Worm (Caenorhabditis elegans) whole organism, mixed stage, embryonic: Measurements from ENCODE around the gene npax-3.

Source experiments
- M03D4.4 ChIP-seq: sonication (generic microtip); optimal IDR thresholded peaks from 2 replicates; lab custom pipeline; 2017; ENCODE audit warnings: mild to moderate bottlenecking, missing genetic modification characterization, missing compliant biosample characterization
- bed-3 ChIP-seq: fragments of 200-800 bp; sonication (Bioruptor generic); optimal IDR thresholded peaks from 3 replicates; lab custom pipeline; 2018; ENCODE audit warnings: mild to moderate bottlenecking, missing genetic modification characterization, moderate library complexity, missing compliant biosample characterization
- ceh-39 ChIP-seq: fragments of 150-350 bp; optimal IDR thresholded peaks from 2 replicates; lab custom pipeline; 2014; ENCODE audit warnings: missing biosample characterization, missing genetic modification characterization
- ceh-43 ChIP-seq: fragments of 200-800 bp; sonication (Bioruptor generic); optimal IDR thresholded peaks from 2 replicates; lab custom pipeline; 2018; ENCODE audit warnings: mild to moderate bottlenecking, missing genetic modification characterization, moderate library complexity, missing compliant biosample characterization
- ceh-83 ChIP-seq: fragments of 200-800 bp; sonication (Bioruptor generic); optimal IDR thresholded peaks from 2 replicates; lab custom pipeline; 2018; ENCODE audit warnings: mild to moderate bottlenecking, missing genetic modification characterization, missing compliant biosample characterization
- cnd-1 ChIP-seq: fragments of 200-800 bp; sonication (Bioruptor generic); optimal IDR thresholded peaks from 2 replicates; lab custom pipeline; 2018; ENCODE audit warnings: mild to moderate bottlenecking, missing genetic modification characterization, missing compliant biosample characterization
- drap-1 ChIP-seq: fragments of 200-800 bp; sonication (Bioruptor generic); optimal IDR thresholded peaks from 3 replicates; lab custom pipeline; 2018; ENCODE audit warnings: mild to moderate bottlenecking, missing genetic modification characterization, missing compliant biosample characterization
- elt-1 ChIP-seq: sonication (generic microtip); optimal IDR thresholded peaks from 2 replicates; lab custom pipeline; 2017; ENCODE audit warnings: missing genetic modification characterization, mild to moderate bottlenecking, missing compliant biosample characterization, antibody characterized with exemption, moderate library complexity, borderline replicate concordance; ENCODE audit not compliant: insufficient read depth
- elt-3 ChIP-seq: fragments of 150-350 bp; optimal IDR thresholded peaks from 2 replicates; lab custom pipeline; 2014; ENCODE audit warnings: missing biosample characterization, missing genetic modification characterization
- flh-1 ChIP-seq: fragments of 200-800 bp; sonication (Bioruptor generic); optimal IDR thresholded peaks from 2 replicates; lab custom pipeline; 2018; ENCODE audit warnings: mild to moderate bottlenecking, missing genetic modification characterization, moderate library complexity, missing compliant biosample characterization
- ham-2 ChIP-seq: fragments of 200-800 bp; sonication (Bioruptor generic); optimal IDR thresholded peaks from 2 replicates; lab custom pipeline; 2018; ENCODE audit warnings: mild to moderate bottlenecking, missing genetic modification characterization, missing compliant biosample characterization
- hlh-1 ChIP-seq: fragments of 150-350 bp; optimal IDR thresholded peaks from 2 replicates; lab custom pipeline; 2014; ENCODE audit warnings: missing biosample characterization, missing genetic modification reagents, missing genetic modification characterization
- lin-13 ChIP-seq: fragments of 150-350 bp; optimal IDR thresholded peaks from 2 replicates; lab custom pipeline; 2014; ENCODE audit warnings: missing biosample characterization, missing genetic modification characterization
- lin-32 ChIP-seq: fragments of 200-800 bp; sonication (Bioruptor generic); optimal IDR thresholded peaks from 2 replicates; lab custom pipeline; 2018; ENCODE audit warnings: mild to moderate bottlenecking, missing genetic modification characterization, missing compliant biosample characterization
- lsy-2 ChIP-seq: fragments of 150-350 bp; optimal IDR thresholded peaks from 2 replicates; lab custom pipeline; 2014; ENCODE audit warnings: missing biosample characterization, missing genetic modification characterization
- mab-5 ChIP-seq: fragments of 150-350 bp; optimal IDR thresholded peaks from 2 replicates; lab custom pipeline; 2014; ENCODE audit warnings: missing biosample characterization, missing genetic modification characterization
- mep-1 ChIP-seq: fragments of 150-350 bp; optimal IDR thresholded peaks from 2 replicates; lab custom pipeline; 2017; ENCODE audit warnings: missing biosample characterization, missing genetic modification reagents, missing genetic modification characterization, inconsistent platforms
- mls-2 ChIP-seq: sonication (generic microtip); optimal IDR thresholded peaks from 2 replicates; lab custom pipeline; 2016; ENCODE audit warnings: mild to moderate bottlenecking, missing genetic modification characterization, moderate library complexity, missing compliant biosample characterization
- nhr-2 ChIP-seq: fragments of 150-350 bp; optimal IDR thresholded peaks from 2 replicates; lab custom pipeline; 2014; ENCODE audit warnings: missing biosample characterization, missing genetic modification characterization
- nhr-28 ChIP-seq: fragments of 150-350 bp; optimal IDR thresholded peaks from 2 replicates; lab custom pipeline; 2014; ENCODE audit warnings: missing biosample characterization, missing genetic modification characterization
- pha-4 ChIP-seq: fragments of 150-350 bp; optimal IDR thresholded peaks from 2 replicates; lab custom pipeline; 2018; ENCODE audit warnings: missing biosample characterization, missing genetic modification reagents, missing genetic modification characterization
- sem-2 ChIP-seq: fragments of 200-800 bp; sonication (Bioruptor generic); optimal IDR thresholded peaks from 2 replicates; lab custom pipeline; 2018; ENCODE audit warnings: mild to moderate bottlenecking, missing genetic modification characterization, missing compliant biosample characterization
- snpc-4 ChIP-seq: fragments of 150-350 bp; optimal IDR thresholded peaks from 2 replicates; lab custom pipeline; 2014; ENCODE audit warnings: missing biosample characterization, missing genetic modification characterization
- sptf-1 ChIP-seq: sonication (generic microtip); optimal IDR thresholded peaks from 2 replicates; lab custom pipeline; 2017; ENCODE audit warnings: mild to moderate bottlenecking, missing genetic modification characterization, moderate library complexity, missing compliant biosample characterization
- tbx-8 ChIP-seq: fragments of 200-800 bp; sonication (Bioruptor generic); optimal IDR thresholded peaks from 2 replicates; lab custom pipeline; 2018; ENCODE audit warnings: mild to moderate bottlenecking, missing genetic modification characterization, moderate library complexity, missing compliant biosample characterization
- zip-8 ChIP-seq: fragments of 150-350 bp; optimal IDR thresholded peaks from 2 replicates; lab custom pipeline; 2014; ENCODE audit warnings: missing biosample characterization, missing genetic modification characterization

The npax-3 gene

DNA sequence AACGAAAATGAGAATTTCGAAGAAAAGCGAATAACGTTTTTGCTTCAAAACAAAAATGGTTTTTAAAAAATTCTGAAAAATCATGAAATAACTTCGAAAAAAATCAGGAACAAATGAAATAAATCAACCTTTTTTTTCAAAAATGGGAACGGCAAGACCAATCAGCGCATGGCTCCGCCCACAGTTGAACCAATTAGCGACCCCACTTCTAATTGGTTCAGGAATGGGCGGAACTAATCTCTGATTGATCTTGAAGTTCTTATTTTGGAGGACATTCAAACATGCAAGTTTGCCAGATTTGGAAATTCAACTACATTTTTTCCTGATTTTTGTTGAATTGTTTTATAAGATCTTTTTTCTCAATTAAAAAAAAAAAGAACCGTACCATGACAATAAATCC, 28.0 kb upstream of the npax-3 start:
- TF ChIP-seq drap-1 (GFP tag; lab: Kevin White, UChicago) (no peak), nhr-2 (tag; lab: Kevin White, UChicago) (no peak), pha-4 (no peak), sem-2 (GFP tag; lab: Kevin White, UChicago) (no peak), ceh-39 (tag; lab: Kevin White, UChicago) (no peak), elt-3 (tag; lab: Kevin White, UChicago) (no peak)

DNA sequence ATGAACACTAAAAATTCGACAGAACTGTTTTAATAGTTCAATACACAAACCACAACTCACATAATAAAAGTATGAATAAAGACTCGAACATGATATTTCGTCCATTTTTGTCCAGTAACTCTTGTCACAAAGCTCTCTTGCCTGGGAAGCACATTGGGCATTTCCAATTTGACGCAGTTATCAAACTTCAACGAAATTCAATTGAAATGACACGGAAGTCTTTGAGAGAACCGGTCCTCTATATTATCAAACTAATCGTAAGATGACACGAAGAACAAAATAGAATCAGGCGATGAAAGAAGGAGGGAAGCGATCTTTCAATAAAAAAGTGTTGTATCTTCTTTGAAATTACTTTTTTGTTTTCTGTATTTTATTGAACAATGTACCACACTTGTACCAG, 27.1 kb upstream of the npax-3 start, which contains the start of gene T11G6.3:
Gene T11G6.3 (minus strand): TSS at position 189 of the 400 bp plus-strand sequence.
- TF ChIP-seq M03D4.4 (tag; lab: Kevin White, UChicago), result no peak
- no peak for TF ChIP-seq sptf-1 (tag; lab: Kevin White, UChicago)
- no peak for TF ChIP-seq cnd-1 (tag; lab: Kevin White, UChicago)
- TF ChIP-seq pha-4, result no peak
- no peak for TF ChIP-seq ham-2 (GFP tag; lab: Kevin White, UChicago)
- no peak for TF ChIP-seq elt-1
- no peak for TF ChIP-seq flh-1 (GFP tag; lab: Kevin White, UChicago)
- no peak for TF ChIP-seq drap-1 (GFP tag; lab: Kevin White, UChicago)
- TF ChIP-seq tbx-8 (GFP tag; lab: Kevin White, UChicago), result no peak
- no peak for TF ChIP-seq nhr-2 (tag; lab: Kevin White, UChicago)
- TF ChIP-seq snpc-4, result no peak
- TF ChIP-seq mep-1 (tag; lab: Kevin White, UChicago), result no peak
- no peak for TF ChIP-seq zip-8 (tag; lab: Kevin White, UChicago)
- TF ChIP-seq lin-32 (GFP tag; lab: Kevin White, UChicago), result no peak
- TF ChIP-seq mab-5, result no peak
- no peak for TF ChIP-seq lin-13 (tag; lab: Kevin White, UChicago)
- no peak for TF ChIP-seq nhr-28 (tag; lab: Kevin White, UChicago)
- no peak for TF ChIP-seq lsy-2 (tag; lab: Kevin White, UChicago)

DNA sequence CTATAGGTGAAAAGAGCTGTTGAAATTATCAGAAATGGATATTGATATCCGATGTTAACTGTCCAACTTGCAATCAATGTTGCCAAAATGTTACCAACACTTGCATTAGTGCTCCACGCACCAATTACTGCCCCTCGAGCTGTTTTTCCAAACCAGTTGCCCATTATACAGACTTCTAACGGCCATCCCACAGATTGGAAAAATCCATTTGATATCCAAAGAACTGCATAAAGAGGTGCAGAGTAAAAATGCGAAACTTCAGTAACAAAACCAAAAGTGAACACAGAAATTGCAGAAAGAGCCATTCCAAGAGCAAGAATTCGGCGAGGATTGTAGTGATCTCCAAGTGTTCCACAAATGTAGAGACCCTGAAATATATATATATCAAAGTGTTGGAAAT, 26.1 kb upstream of the npax-3 start:
- no peak for TF ChIP-seq lin-32 (GFP tag; lab: Kevin White, UChicago)
- no peak for TF ChIP-seq ceh-39 (tag; lab: Kevin White, UChicago)
- no peak for TF ChIP-seq bed-3 (GFP tag; lab: Kevin White, UChicago)
- no peak for TF ChIP-seq lin-13 (tag; lab: Kevin White, UChicago)
- TF ChIP-seq elt-1, result no peak
- TF ChIP-seq mls-2 (tag; lab: Kevin White, UChicago), result no peak
- TF ChIP-seq tbx-8 (GFP tag; lab: Kevin White, UChicago), result no peak
- TF ChIP-seq, all 35 proteins: peak for 0

DNA sequence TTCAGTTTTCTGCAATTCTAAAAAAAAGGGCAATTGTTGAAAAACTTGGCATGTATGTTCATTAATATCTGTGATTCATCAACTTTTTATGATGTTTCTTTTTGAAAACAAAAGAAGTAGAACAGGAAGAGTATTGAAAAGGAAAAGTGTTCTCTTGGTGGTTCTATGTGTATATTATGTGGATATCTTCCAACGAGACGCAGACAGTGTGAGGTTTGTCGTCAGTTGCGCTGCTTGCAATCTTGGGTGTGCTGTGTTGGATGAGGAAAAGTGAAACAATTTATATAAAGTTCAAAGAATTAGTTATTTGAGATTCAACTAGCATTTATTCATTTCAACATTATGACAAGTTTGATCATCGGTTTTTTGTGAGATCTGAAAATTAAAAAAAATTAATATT, 24.5 kb upstream of the npax-3 start:
- TF ChIP-seq hlh-1 (tag; lab: Kevin White, UChicago) (peak; percentile 77), snpc-4 (no peak)

DNA sequence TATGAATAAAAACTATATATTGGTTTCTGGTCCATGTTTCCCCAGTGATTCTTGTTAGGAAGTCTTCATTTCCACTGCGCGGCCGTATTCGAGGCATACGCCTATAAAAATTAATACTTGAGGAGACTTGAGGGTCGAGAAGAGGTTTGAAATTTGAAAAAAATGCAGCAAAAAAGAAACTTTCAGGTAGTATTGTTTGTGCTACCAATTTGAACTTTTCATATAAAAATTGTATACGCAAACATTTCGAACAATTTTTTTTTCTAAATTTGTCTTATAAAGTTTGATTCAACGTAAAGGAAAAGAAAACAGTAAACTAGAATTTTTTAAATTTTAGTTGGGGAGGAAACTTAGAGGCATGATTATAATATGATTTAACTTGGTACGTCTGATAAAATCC, 23.9 kb upstream of the npax-3 start, which contains the start of gene T11G6.4:
Gene T11G6.4 (minus strand): TSS at position 101 of the 400 bp plus-strand sequence.
- TF ChIP-seq ceh-83 (no peak), lin-32 (GFP tag; lab: Kevin White, UChicago) (no peak), ceh-43 (no peak), nhr-28 (tag; lab: Kevin White, UChicago) (no peak), hlh-1 (tag; lab: Kevin White, UChicago) (no peak), lin-13 (tag; lab: Kevin White, UChicago) (no peak)
- TF ChIP-seq, all 35 proteins: peak for 0

DNA sequence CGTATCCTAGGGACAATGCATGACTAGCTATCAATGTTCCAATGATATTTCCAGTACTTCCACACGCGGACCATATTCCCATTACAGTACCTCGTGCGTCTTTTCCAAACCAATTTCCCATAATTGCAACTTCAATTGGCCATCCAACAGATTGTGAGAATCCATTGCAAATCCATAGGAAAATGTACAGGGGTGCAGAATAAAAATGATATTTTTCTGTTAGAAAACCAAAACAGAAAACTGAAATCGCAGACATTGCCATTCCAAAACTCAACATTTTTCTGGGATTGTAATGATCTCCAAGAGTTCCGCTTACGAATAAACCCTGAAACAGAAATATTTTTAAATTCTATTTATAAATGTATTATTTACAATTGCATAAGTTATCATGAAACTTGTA, 23.2 kb upstream of the npax-3 start:
- TF ChIP-seq M03D4.4 (tag; lab: Kevin White, UChicago), result no peak

DNA sequence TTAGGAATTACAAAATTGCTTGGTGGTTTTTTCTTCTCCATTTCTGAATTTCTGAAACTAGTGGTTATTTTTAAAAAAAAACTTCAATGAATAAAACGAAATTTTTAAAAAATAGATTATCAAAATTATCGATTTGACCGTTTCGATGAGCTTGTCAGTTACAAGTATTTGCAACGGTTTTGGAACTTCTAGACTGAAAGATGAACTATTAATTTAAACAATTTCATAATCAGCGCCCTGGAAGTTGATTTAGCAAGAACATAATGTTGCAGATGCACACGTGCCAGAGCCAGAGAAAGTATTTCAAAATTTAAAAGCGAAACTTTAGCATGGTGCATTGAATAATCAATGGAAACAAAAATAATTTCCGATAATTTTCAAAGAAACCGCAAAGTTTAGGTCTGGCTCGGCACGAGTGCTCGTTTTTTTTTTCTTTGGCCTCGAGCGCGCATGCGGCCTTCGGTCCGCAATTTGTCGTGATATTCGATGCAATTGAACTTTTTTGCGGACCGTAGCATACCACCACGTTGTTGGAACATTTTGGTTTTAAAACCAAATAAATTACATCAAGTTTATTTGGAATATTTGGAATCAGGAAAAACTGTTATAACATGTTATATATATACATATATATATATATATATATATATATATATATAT, 14.9 kb upstream of the npax-3 start, which contains the start of gene T11G6.5:
Gene T11G6.5 (minus strand): TSS at position 51 of the 660 bp plus-strand sequence.
- peak; percentile 93 for TF ChIP-seq lsy-2 (tag; lab: Kevin White, UChicago)
- TF ChIP-seq sptf-1 (tag; lab: Kevin White, UChicago), result no peak
- TF ChIP-seq, all 35 proteins: peak for 1
